Fruit fly (Drosophila melanogaster): Measurements from ENCODE around the gene CG4017.

The CG4017 gene

dm6 chr2L:9766758-9767157 lies at the start of gene CG4017:
TSS of gene CG4017 (plus strand) at chr2L:9767058.
- no peak for TF ChIP-seq Dfd (GFP tag; optimal IDR thresholded peaks at IDR 0.05)
- TF ChIP-seq br (GFP tag; optimal IDR thresholded peaks at IDR 0.05) = no peak
- TF ChIP-seq Hr78 (GFP tag; optimal IDR thresholded peaks at IDR 0.05) = no peak
- no peak for TF ChIP-seq Vsx2 (GFP tag; optimal IDR thresholded peaks at IDR 0.05; ENCODE audit: partially characterized antibody)
- no peak for TF ChIP-seq Hr83 (GFP tag; optimal IDR thresholded peaks at IDR 0.05; ENCODE audit: poor library complexity, severe bottlenecking)
- TF ChIP-seq rgr (GFP tag; optimal IDR thresholded peaks at IDR 0.05) = no peak
- TF ChIP-seq dmrt93B (GFP tag; optimal IDR thresholded peaks at IDR 0.05) = no peak
- TF ChIP-seq h (GFP tag; optimal IDR thresholded peaks at IDR 0.05) = no peak
- TF ChIP-seq fru (GFP tag; optimal IDR thresholded peaks at IDR 0.05) = no peak
- no peak for TF ChIP-seq foxo (GFP tag; optimal IDR thresholded peaks at IDR 0.05)
- no peak for TF ChIP-seq sv (GFP tag; optimal IDR thresholded peaks at IDR 0.05)
- no peak for TF ChIP-seq brk (GFP tag; optimal IDR thresholded peaks at IDR 0.05)
- TF ChIP-seq Mio (GFP tag; optimal IDR thresholded peaks at IDR 0.05) = no peak
- no peak for TF ChIP-seq jim (GFP tag; optimal IDR thresholded peaks at IDR 0.05)

dm6 chr2L:9728791-9729190 lies 38.1 kb upstream of the CG4017 start:
- peak; percentile 24 for TF ChIP-seq h (GFP tag; optimal IDR thresholded peaks at IDR 0.05)
- TF ChIP-seq usp (GFP tag; optimal IDR thresholded peaks at IDR 0.05) = no peak

dm6 chr2L:9729618-9730284 lies 37.1 kb upstream of the CG4017 start, which contains the start of gene CG13116:
TSS of gene CG13116 (plus strand) at chr2L:9729940.
- TF ChIP-seq Rel (GFP tag; optimal IDR thresholded peaks at IDR 0.05) (no peak), Rel (tag; optimal IDR thresholded peaks at IDR 0.05) (peak; percentile 82), tai (GFP tag; optimal IDR thresholded peaks at IDR 0.05) (no peak), OdsH (GFP tag; optimal IDR thresholded peaks at IDR 0.05) (no peak), Jra (GFP tag; optimal IDR thresholded peaks at IDR 0.05) (no peak)

- no peak for TF ChIP-seq Abd-B (GFP tag; optimal IDR thresholded peaks at IDR 0.05)
- peak; percentile 72 for TF ChIP-seq Myc (optimal IDR thresholded peaks at IDR 0.05)
Observed at dm6 chr2L:9731269-9731668, 35.6 kb upstream of the CG4017 start.

dm6 chr2L:9734134-9734533 lies 32.7 kb upstream of the CG4017 start:
- no peak for TF ChIP-seq Hr83 (GFP tag; optimal IDR thresholded peaks at IDR 0.05; ENCODE audit: poor library complexity, severe bottlenecking)
- no peak for TF ChIP-seq ey (GFP tag; optimal IDR thresholded peaks at IDR 0.05)
- no peak for TF ChIP-seq Dfd (GFP tag; optimal IDR thresholded peaks at IDR 0.05)
- no peak for TF ChIP-seq Myc (optimal IDR thresholded peaks at IDR 0.05)
- no peak for TF ChIP-seq jim (GFP tag; optimal IDR thresholded peaks at IDR 0.05)
- TF ChIP-seq psq (GFP tag; optimal IDR thresholded peaks at IDR 0.05) = no peak
- no peak for TF ChIP-seq N (GFP tag; optimal IDR thresholded peaks at IDR 0.05)
- no peak for TF ChIP-seq HLH106 (tag; optimal IDR thresholded peaks at IDR 0.05)
- no peak for TF ChIP-seq dsf (GFP tag; optimal IDR thresholded peaks at IDR 0.05; ENCODE audit: borderline replicate concordance)
- no peak for TF ChIP-seq brk (GFP tag; optimal IDR thresholded peaks at IDR 0.05)
- no peak for TF ChIP-seq sv (GFP tag; optimal IDR thresholded peaks at IDR 0.05)
- TF ChIP-seq tai (GFP tag; optimal IDR thresholded peaks at IDR 0.05) = no peak
- TF ChIP-seq Hr78 (GFP tag; optimal IDR thresholded peaks at IDR 0.05) = no peak
- TF ChIP-seq Rel (GFP tag; optimal IDR thresholded peaks at IDR 0.05) = no peak
- no peak for TF ChIP-seq Rel (tag; optimal IDR thresholded peaks at IDR 0.05)
- no peak for TF ChIP-seq Abd-B (GFP tag; optimal IDR thresholded peaks at IDR 0.05)
- TF ChIP-seq OdsH (GFP tag; optimal IDR thresholded peaks at IDR 0.05) = no peak

- peak; percentile 14 for TF ChIP-seq fru (GFP tag; optimal IDR thresholded peaks at IDR 0.05)
- TF ChIP-seq woc (GFP tag; optimal IDR thresholded peaks at IDR 0.05) = peak; percentile 19
- peak; percentile 10 for TF ChIP-seq CG9705 (GFP tag; optimal IDR thresholded peaks at IDR 0.05)
- TF ChIP-seq foxo (GFP tag; optimal IDR thresholded peaks at IDR 0.05) = peak in 1 of 2 experiments; percentile 31
- TF ChIP-seq Hr83 (GFP tag; optimal IDR thresholded peaks at IDR 0.05; ENCODE audit: poor library complexity, severe bottlenecking) = no peak
- TF ChIP-seq psq (GFP tag; optimal IDR thresholded peaks at IDR 0.05) = peak; percentile 5
- no peak for TF ChIP-seq Hr78 (GFP tag; optimal IDR thresholded peaks at IDR 0.05)
- peak; percentile 35 for TF ChIP-seq Sp1 (GFP tag; optimal IDR thresholded peaks at IDR 0.05)
- peak; percentile 19 for TF ChIP-seq br (GFP tag; optimal IDR thresholded peaks at IDR 0.05)
- TF ChIP-seq ey (GFP tag; optimal IDR thresholded peaks at IDR 0.05) = peak; percentile 15
- peak; percentile 34 for TF ChIP-seq OdsH (GFP tag; optimal IDR thresholded peaks at IDR 0.05)
- TF ChIP-seq Mio (GFP tag; optimal IDR thresholded peaks at IDR 0.05) = no peak
- TF ChIP-seq lola (GFP tag; optimal IDR thresholded peaks at IDR 0.05) = no peak
- TF ChIP-seq Jra (GFP tag; optimal IDR thresholded peaks at IDR 0.05) = peak; percentile 63
- peak; percentile 51 for TF ChIP-seq HLH106 (tag; optimal IDR thresholded peaks at IDR 0.05)
- TF ChIP-seq dmrt93B (GFP tag; optimal IDR thresholded peaks at IDR 0.05) = peak; percentile 31
- TF ChIP-seq Dif (GFP tag; optimal IDR thresholded peaks at IDR 0.05; ENCODE audit: partially characterized antibody) = peak; percentile 0
Observed at dm6 chr2L:9736000-9736695, 30.7 kb upstream of the CG4017 start, which contains the start of gene CG13117. TSS of gene CG13117 (plus strand) at chr2L:9736645.
